Fruit fly (Drosophila melanogaster) Kc167 (cell line): Measurements from ENCODE around the gene AOX1.

Experiments used
- Myc ChIP-seq: fragments of >200 bp; optimal IDR thresholded peaks from 2 replicates; lab custom pipeline; 2017; ENCODE audit warnings: missing external identifiers
- Sin3A ChIP-seq: fragments of >200 bp; optimal IDR thresholded peaks from 2 replicates; lab custom pipeline; 2018; ENCODE audit warnings: missing external identifiers
- insv ChIP-seq: fragments of >200 bp; optimal IDR thresholded peaks from 3 replicates; lab custom pipeline; 2018; ENCODE audit warnings: missing external identifiers
- psq ChIP-seq: fragments of >200 bp; optimal IDR thresholded peaks from 2 replicates; lab custom pipeline; 2017; ENCODE audit warnings: missing external identifiers

- TF ChIP-seq insv (lab: Kevin White, UChicago) (no peak), psq (lab: Kevin White, UChicago) (no peak), Myc (no peak), Sin3A (lab: Kevin White, UChicago) (no peak)
These were observed 10.1 kb upstream of the AOX1 start for dm6 chr3R:15547226-15547625.
